Fruit fly (Drosophila melanogaster): ENCODE data around the gene PDCD-5.

dm6 chr3L:16265000-16265399, 33.2 kb upstream of the PDCD-5 start, which contains the start of the genes CG13051 and CG13069:
- no peak for TF ChIP-seq psq (optimal IDR thresholded peaks at IDR 0.05)
- no peak for TF ChIP-seq h (optimal IDR thresholded peaks at IDR 0.05)
- no peak for TF ChIP-seq insv (optimal IDR thresholded peaks at IDR 0.05)
- TF ChIP-seq ttk (optimal IDR thresholded peaks at IDR 0.05), result no peak
- no peak for TF ChIP-seq Sin3A (optimal IDR thresholded peaks at IDR 0.05)
- TF ChIP-seq Myc (optimal IDR thresholded peaks at IDR 0.05), result no peak

Data from Kc167 (cell line).